Worm (Caenorhabditis elegans): ENCODE measurements around the gene let-2.

let-2 gene

DNA sequence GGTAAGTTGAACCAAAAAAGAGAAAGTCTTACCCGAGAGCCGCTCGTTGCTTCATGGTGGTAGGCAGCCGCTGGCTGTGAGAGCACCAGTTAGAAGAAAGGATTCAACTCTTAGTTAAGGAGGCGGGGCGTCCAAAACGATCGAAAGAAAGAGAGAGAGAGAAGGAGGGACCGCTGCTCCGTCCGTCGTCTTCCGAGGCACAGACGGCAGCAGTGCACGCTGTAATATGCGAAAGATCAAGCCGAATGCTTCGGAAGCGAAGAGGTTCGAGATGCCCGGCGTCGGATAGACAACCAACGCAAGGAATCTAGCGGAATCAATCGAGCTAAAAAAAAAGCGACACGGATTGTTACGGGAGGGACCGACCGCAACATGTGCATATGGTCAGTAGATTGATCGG lies at the start of gene let-2:
let-2 (minus strand) TSS at position 68 of the 400 bp plus-strand sequence.
- peak; percentile 15 for TF ChIP-seq nhr-20 (tag; optimal IDR thresholded peaks at IDR 0.05)
- TF ChIP-seq lin-14 (GFP tag; optimal IDR thresholded peaks at IDR 0.05), result peak; percentile 58
- peak; percentile 44 for TF ChIP-seq nhr-71 (tag; optimal IDR thresholded peaks at IDR 0.05)
- peak; percentile 25 for TF ChIP-seq dsc-1 (tag; optimal IDR thresholded peaks at IDR 0.05)
- peak; percentile 62 for TF ChIP-seq rnt-1 (tag; optimal IDR thresholded peaks at IDR 0.05)
- no peak for TF ChIP-seq zag-1 (tag; optimal IDR thresholded peaks at IDR 0.05)
- no peak for TF ChIP-seq fkh-8 (tag; optimal IDR thresholded peaks at IDR 0.05)
- TF ChIP-seq nhr-19 (GFP tag; conservative IDR thresholded peaks at IDR 0.05), result peak; percentile 17; the same call in 1 of the 2 replicates
- peak; percentile 22 for TF ChIP-seq snu-23 (GFP tag; optimal IDR thresholded peaks at IDR 0.05)

DNA sequence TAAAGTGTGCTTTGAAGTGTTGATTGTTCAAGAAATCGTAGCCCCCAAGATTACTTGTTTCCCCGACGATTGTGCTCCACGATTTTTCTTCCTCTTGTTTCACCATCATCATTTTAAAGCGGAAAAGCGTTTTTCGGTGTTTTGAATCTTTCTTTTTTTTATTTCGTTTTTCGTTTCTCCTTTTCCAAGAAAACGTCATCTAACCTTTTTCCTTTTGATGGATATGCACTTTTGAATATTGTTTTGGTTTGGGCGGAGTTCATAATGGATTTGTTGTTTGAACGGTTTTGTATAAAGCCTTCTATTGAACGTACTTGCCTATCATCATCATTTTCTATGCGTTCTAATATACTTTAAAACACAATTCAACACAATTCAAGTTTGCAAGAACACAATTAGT lies 43.0 kb upstream of the let-2 start, which contains the start of gene F38E9.6:
F38E9.6 (plus strand) TSS at position 301 of the 400 bp plus-strand sequence.
- TF ChIP-seq hpl-2 (GFP tag; optimal IDR thresholded peaks at IDR 0.05), result no peak
- TF ChIP-seq blmp-1 (tag; optimal IDR thresholded peaks at IDR 0.05), result no peak
- TF ChIP-seq lin-15B (tag; optimal IDR thresholded peaks at IDR 0.05), result no peak
- no peak for TF ChIP-seq mep-1 (tag; optimal IDR thresholded peaks at IDR 0.05)
- no peak for TF ChIP-seq ama-1 (optimal IDR thresholded peaks at IDR 0.05)
- no peak for TF ChIP-seq nhr-76 (tag; optimal IDR thresholded peaks at IDR 0.05)
- no peak for TF ChIP-seq ceh-63 (GFP tag; optimal IDR thresholded peaks at IDR 0.05)
- no peak for TF ChIP-seq ces-1 (GFP tag; optimal IDR thresholded peaks at IDR 0.05)
- no peak for TF ChIP-seq ceh-8 (GFP tag; optimal IDR thresholded peaks at IDR 0.05)
- no peak for TF ChIP-seq mef-2 (tag; optimal IDR thresholded peaks at IDR 0.05)

- TF ChIP-seq hpl-2 (GFP tag; optimal IDR thresholded peaks at IDR 0.05), result no peak
- TF ChIP-seq fkh-10 (GFP tag; optimal IDR thresholded peaks at IDR 0.05), result no peak
- no peak for TF ChIP-seq tbx-2 (tag; optimal IDR thresholded peaks at IDR 0.05)
- TF ChIP-seq nhr-12 (tag; optimal IDR thresholded peaks at IDR 0.05), result no peak
- TF ChIP-seq ceh-90 (tag; optimal IDR thresholded peaks at IDR 0.05), result no peak
- TF ChIP-seq ceh-82 (tag; optimal IDR thresholded peaks at IDR 0.05), result no peak
- no peak for TF ChIP-seq nhr-84 (tag; optimal IDR thresholded peaks at IDR 0.05)
- no peak for TF ChIP-seq aly-2 (tag; optimal IDR thresholded peaks at IDR 0.05)
- TF ChIP-seq rnt-1 (tag; optimal IDR thresholded peaks at IDR 0.05), result no peak
- TF ChIP-seq lin-35 (GFP tag; optimal IDR thresholded peaks at IDR 0.05), result no peak
- no peak for TF ChIP-seq nhr-77 (tag; optimal IDR thresholded peaks at IDR 0.05)
- TF ChIP-seq zag-1 (tag; optimal IDR thresholded peaks at IDR 0.05), result no peak
- no peak for TF ChIP-seq unc-30 (tag; optimal IDR thresholded peaks at IDR 0.05)
- TF ChIP-seq alr-1 (tag; optimal IDR thresholded peaks at IDR 0.05; ENCODE audit: borderline replicate concordance), result no peak
- TF ChIP-seq sptf-1 (tag; optimal IDR thresholded peaks at IDR 0.05), result no peak
- no peak for TF ChIP-seq vab-15 (tag; optimal IDR thresholded peaks at IDR 0.05)
- TF ChIP-seq tlp-1 (tag; optimal IDR thresholded peaks at IDR 0.05), result no peak
- TF ChIP-seq efl-3 (GFP tag; optimal IDR thresholded peaks at IDR 0.05), result no peak
- no peak for TF ChIP-seq xbp-1 (tag; optimal IDR thresholded peaks at IDR 0.05)
Observed at ce11 chrX:16418396-16418795, 29.3 kb upstream of the let-2 start.

ce11 chrX:16416790-16417330 lies 27.7 kb upstream of the let-2 start, which contains the start of gene eat-17:
Gene eat-17 (minus strand): TSS chrX:16416840.
- TF ChIP-seq nhr-28 (tag; optimal IDR thresholded peaks at IDR 0.05) (no peak), sptf-1 (tag; optimal IDR thresholded peaks at IDR 0.05) (no peak), zag-1 (tag; optimal IDR thresholded peaks at IDR 0.05) (no peak), egl-27 (tag; optimal IDR thresholded peaks at IDR 0.05) (no peak), lin-35 (GFP tag; optimal IDR thresholded peaks at IDR 0.05) (no peak), tlp-1 (tag; optimal IDR thresholded peaks at IDR 0.05) (no peak), lin-15B (tag; optimal IDR thresholded peaks at IDR 0.05) (no peak), grh-1 (GFP tag; IDR thresholded peaks at IDR 0.05) (no peak), vab-15 (tag; optimal IDR thresholded peaks at IDR 0.05) (no peak), nhr-20 (tag; optimal IDR thresholded peaks at IDR 0.05) (no peak), sox-4 (tag; optimal IDR thresholded peaks at IDR 0.05) (no peak), ztf-4 (tag; optimal IDR thresholded peaks at IDR 0.05) (no peak)
